Worm (Caenorhabditis elegans) whole organism, late embryonic: ENCODE results near the gene mig-10.

Experiments used
- ceh-22 ChIP-seq: sonication (generic microtip); optimal IDR thresholded peaks from 2 replicates; lab custom pipeline; 2017; ENCODE audit warnings: missing biosample characterization, missing genetic modification characterization
- lim-6 ChIP-seq: sonication (generic microtip); optimal IDR thresholded peaks from 2 replicates; lab custom pipeline; 2016; ENCODE audit warnings: missing genetic modification characterization, missing compliant biosample characterization
- nfya-1 ChIP-seq: sonication (generic microtip); optimal IDR thresholded peaks from 2 replicates; lab custom pipeline; 2017; ENCODE audit warnings: missing genetic modification characterization, mild to moderate bottlenecking, missing compliant biosample characterization, antibody characterized with exemption, moderate library complexity
- pha-4 ChIP-seq: fragments of 150-350 bp; optimal IDR thresholded peaks from 2 replicates; lab custom pipeline; 2018; ENCODE audit warnings: missing biosample characterization, missing genetic modification reagents, missing genetic modification characterization
- sdc-2 ChIP-seq: sonication (generic microtip); optimal IDR thresholded peaks from 2 replicates; lab custom pipeline; 2016; ENCODE audit warnings: missing genotype, missing genetic modification characterization, missing compliant biosample characterization
- tbx-2 ChIP-seq: sonication (generic microtip); optimal IDR thresholded peaks from 2 replicates; lab custom pipeline; 2016; ENCODE audit warnings: missing genetic modification characterization, missing compliant biosample characterization

- TF ChIP-seq pha-4 (tag; lab: Kevin White, UChicago) (no peak), lim-6 (tag; lab: Kevin White, UChicago) (no peak), nfya-1 (tag; lab: Kevin White, UChicago) (no peak), ceh-22 (no peak), sdc-2 (tag; lab: Kevin White, UChicago) (no peak), tbx-2 (tag; lab: Kevin White, UChicago) (no peak)
Observed at ce11 chrIII:8334432-8334831, 55.5 kb downstream of the mig-10 start, which contains the start of gene ZC262.4.
